Worm (Caenorhabditis elegans): Measurements from ENCODE around the gene perm-4.

Gene perm-4

ce11 chrIV:1108030-1108429 lies 16.9 kb downstream of the perm-4 start (continued):
- TF ChIP-seq lin-11 (tag; optimal IDR thresholded peaks at IDR 0.05) (no peak), K02D7.2 (tag; optimal IDR thresholded peaks at IDR 0.05) (no peak), ahr-1 (tag; optimal IDR thresholded peaks at IDR 0.05) (no peak), pag-3 (tag; optimal IDR thresholded peaks at IDR 0.05; ENCODE audit: borderline replicate concordance) (no peak), elt-4 (tag; optimal IDR thresholded peaks at IDR 0.05) (no peak), odd-2 (tag; optimal IDR thresholded peaks at IDR 0.05) (no peak), ceh-30 (tag; optimal IDR thresholded peaks at IDR 0.05) (no peak), fkh-10 (GFP tag; optimal IDR thresholded peaks at IDR 0.05) (no peak), ceh-6 (GFP tag; optimal IDR thresholded peaks at IDR 0.05) (no peak), eyg-1 (tag; optimal IDR thresholded peaks at IDR 0.05) (no peak), dmd-4 (tag; optimal IDR thresholded peaks at IDR 0.05; ENCODE audit: borderline replicate concordance) (no peak), F13H6.1 (tag; optimal IDR thresholded peaks at IDR 0.05) (peak; percentile 37), ama-1 (optimal IDR thresholded peaks at IDR 0.05) (no peak), ceh-18 (tag; optimal IDR thresholded peaks at IDR 0.05) (peak; percentile 80), elt-2 (tag; optimal IDR thresholded peaks at IDR 0.05) (no peak), mec-3 (tag; optimal IDR thresholded peaks at IDR 0.05; ENCODE audit: borderline replicate concordance) (no peak), ttx-3 (tag; optimal IDR thresholded peaks at IDR 0.05) (no peak), ceh-34 (tag; optimal IDR thresholded peaks at IDR 0.05) (peak; percentile 57), unc-55 (GFP tag; optimal IDR thresholded peaks at IDR 0.05) (peak; percentile 99), nfya-1 (tag; optimal IDR thresholded peaks at IDR 0.05) (peak; percentile 52), ztf-16 (tag; optimal IDR thresholded peaks at IDR 0.05) (no peak), npax-4 (tag; optimal IDR thresholded peaks at IDR 0.05) (no peak), ets-4 (tag; optimal IDR thresholded peaks at IDR 0.05) (no peak), pha-2 (tag; optimal IDR thresholded peaks at IDR 0.05) (no peak), fax-1 (tag; optimal IDR thresholded peaks at IDR 0.05) (no peak), tbx-2 (tag; optimal IDR thresholded peaks at IDR 0.05) (peak; percentile 61)

ce11 chrIV:1107190-1107589 lies 17.7 kb downstream of the perm-4 start, which contains the start of gene ost-1:
TSS of gene ost-1 (plus strand) at chrIV:1107396.
- TF ChIP-seq ceh-34 (tag; optimal IDR thresholded peaks at IDR 0.05) (peak; percentile 11), ceh-30 (tag; optimal IDR thresholded peaks at IDR 0.05) (no peak), unc-55 (GFP tag; optimal IDR thresholded peaks at IDR 0.05) (peak; percentile 88), K09A11.1 (tag; optimal IDR thresholded peaks at IDR 0.05; ENCODE audit: insufficient read depth) (no peak), hlh-6 (tag; optimal IDR thresholded peaks at IDR 0.05) (peak; percentile 30), rnt-1 (tag; optimal IDR thresholded peaks at IDR 0.05) (peak; percentile 56), ceh-18 (tag; optimal IDR thresholded peaks at IDR 0.05) (peak; percentile 45)

ce11 chrIV:1105999-1106398 lies 18.9 kb downstream of the perm-4 start:
- TF ChIP-seq Y22D7AL.16 (tag; optimal IDR thresholded peaks at IDR 0.05) (no peak), unc-55 (GFP tag; optimal IDR thresholded peaks at IDR 0.05) (no peak), fkh-10 (GFP tag; optimal IDR thresholded peaks at IDR 0.05) (no peak), ceh-48 (tag; optimal IDR thresholded peaks at IDR 0.05) (no peak), ceh-2 (tag; optimal IDR thresholded peaks at IDR 0.05) (no peak), sox-2 (GFP tag; IDR thresholded peaks at IDR 0.05) (no peak), hlh-8 (tag; optimal IDR thresholded peaks at IDR 0.05) (no peak), pha-2 (tag; optimal IDR thresholded peaks at IDR 0.05) (no peak), elt-4 (tag; optimal IDR thresholded peaks at IDR 0.05) (no peak), pax-1 (tag; optimal IDR thresholded peaks at IDR 0.05) (no peak), unc-86 (tag; optimal IDR thresholded peaks at IDR 0.05) (no peak), pqm-1 (tag; optimal IDR thresholded peaks at IDR 0.05) (no peak), madf-2 (tag; optimal IDR thresholded peaks at IDR 0.05) (no peak), fax-1 (tag; optimal IDR thresholded peaks at IDR 0.05) (no peak), nfya-1 (tag; optimal IDR thresholded peaks at IDR 0.05) (no peak), rnt-1 (tag; optimal IDR thresholded peaks at IDR 0.05) (no peak), sdc-2 (tag; optimal IDR thresholded peaks at IDR 0.05) (no peak), hlh-6 (tag; optimal IDR thresholded peaks at IDR 0.05) (no peak), unc-42 (tag; optimal IDR thresholded peaks at IDR 0.05) (no peak), ref-2 (tag; optimal IDR thresholded peaks at IDR 0.05) (no peak)
